Worm (Caenorhabditis elegans): ENCODE results near the gene Y116A8C.38.

DNA sequence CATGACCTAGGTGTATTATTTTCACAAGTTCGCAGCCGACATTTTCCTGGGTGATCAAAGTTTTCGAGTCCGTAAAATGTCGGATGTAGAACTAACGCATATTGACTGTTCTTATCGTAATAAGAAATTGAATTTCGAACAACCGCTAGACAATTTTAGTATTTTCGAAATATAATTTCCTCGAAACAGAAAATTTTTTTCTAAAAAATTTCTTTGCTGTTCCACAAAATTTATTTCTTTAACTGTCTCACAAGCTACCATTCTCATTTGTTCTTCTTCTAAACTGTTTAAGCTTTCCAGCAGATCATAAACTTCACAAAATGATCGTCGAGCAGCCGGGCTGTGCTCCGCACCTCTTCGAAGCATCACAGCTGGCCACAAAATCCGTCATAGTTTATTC, 44.8 kb downstream of the Y116A8C.38 start, which contains the start of gene C52D10.3:
- TF ChIP-seq him-1 (tag; optimal IDR thresholded peaks at IDR 0.05) (no peak), W03F9.2 (tag; optimal IDR thresholded peaks at IDR 0.05) (no peak), dao-5 (tag; optimal IDR thresholded peaks at IDR 0.05) (no peak)

All from whole organism, L4/young adult.